Worm (Caenorhabditis elegans) whole organism, mixed stage, embryonic: ENCODE data around the gene F32H5.1.

Experiments used
- M03D4.4 ChIP-seq: sonication (generic microtip); optimal IDR thresholded peaks from 2 replicates; lab custom pipeline; 2017; ENCODE audit warnings: mild to moderate bottlenecking, missing genetic modification characterization, missing compliant biosample characterization
- bed-3 ChIP-seq: fragments of 200-800 bp; sonication (Bioruptor generic); optimal IDR thresholded peaks from 3 replicates; lab custom pipeline; 2018; ENCODE audit warnings: mild to moderate bottlenecking, missing genetic modification characterization, moderate library complexity, missing compliant biosample characterization
- blmp-1 ChIP-seq: fragments of 150-350 bp; optimal IDR thresholded peaks from 2 replicates; lab custom pipeline; 2014; ENCODE audit warnings: missing biosample characterization, missing genetic modification characterization
- ceh-39 ChIP-seq: fragments of 150-350 bp; optimal IDR thresholded peaks from 2 replicates; lab custom pipeline; 2014; ENCODE audit warnings: missing biosample characterization, missing genetic modification characterization
- ceh-43 ChIP-seq: fragments of 200-800 bp; sonication (Bioruptor generic); optimal IDR thresholded peaks from 2 replicates; lab custom pipeline; 2018; ENCODE audit warnings: mild to moderate bottlenecking, missing genetic modification characterization, moderate library complexity, missing compliant biosample characterization
- ceh-83 ChIP-seq: fragments of 200-800 bp; sonication (Bioruptor generic); optimal IDR thresholded peaks from 2 replicates; lab custom pipeline; 2018; ENCODE audit warnings: mild to moderate bottlenecking, missing genetic modification characterization, missing compliant biosample characterization
- ces-1 ChIP-seq: fragments of 150-350 bp; optimal IDR thresholded peaks from 2 replicates; lab custom pipeline; 2014; ENCODE audit warnings: missing biosample characterization, missing genetic modification reagents, missing genetic modification characterization
- cnd-1 ChIP-seq: fragments of 200-800 bp; sonication (Bioruptor generic); optimal IDR thresholded peaks from 2 replicates; lab custom pipeline; 2018; ENCODE audit warnings: mild to moderate bottlenecking, missing genetic modification characterization, missing compliant biosample characterization
- drap-1 ChIP-seq: fragments of 200-800 bp; sonication (Bioruptor generic); optimal IDR thresholded peaks from 3 replicates; lab custom pipeline; 2018; ENCODE audit warnings: mild to moderate bottlenecking, missing genetic modification characterization, missing compliant biosample characterization
- elt-1 ChIP-seq: sonication (generic microtip); optimal IDR thresholded peaks from 2 replicates; lab custom pipeline; 2017; ENCODE audit warnings: missing genetic modification characterization, mild to moderate bottlenecking, missing compliant biosample characterization, antibody characterized with exemption, moderate library complexity, borderline replicate concordance; ENCODE audit not compliant: insufficient read depth
- elt-3 ChIP-seq: fragments of 150-350 bp; optimal IDR thresholded peaks from 2 replicates; lab custom pipeline; 2014; ENCODE audit warnings: missing biosample characterization, missing genetic modification characterization
- flh-1 ChIP-seq: fragments of 200-800 bp; sonication (Bioruptor generic); optimal IDR thresholded peaks from 2 replicates; lab custom pipeline; 2018; ENCODE audit warnings: mild to moderate bottlenecking, missing genetic modification characterization, moderate library complexity, missing compliant biosample characterization
- ham-2 ChIP-seq: fragments of 200-800 bp; sonication (Bioruptor generic); optimal IDR thresholded peaks from 2 replicates; lab custom pipeline; 2018; ENCODE audit warnings: mild to moderate bottlenecking, missing genetic modification characterization, missing compliant biosample characterization
- hlh-1 ChIP-seq: fragments of 150-350 bp; optimal IDR thresholded peaks from 2 replicates; lab custom pipeline; 2014; ENCODE audit warnings: missing biosample characterization, missing genetic modification reagents, missing genetic modification characterization
- lin-13 ChIP-seq: fragments of 150-350 bp; optimal IDR thresholded peaks from 2 replicates; lab custom pipeline; 2014; ENCODE audit warnings: missing biosample characterization, missing genetic modification characterization
- lin-32 ChIP-seq: fragments of 200-800 bp; sonication (Bioruptor generic); optimal IDR thresholded peaks from 2 replicates; lab custom pipeline; 2018; ENCODE audit warnings: mild to moderate bottlenecking, missing genetic modification characterization, missing compliant biosample characterization
- lsy-2 ChIP-seq: fragments of 150-350 bp; optimal IDR thresholded peaks from 2 replicates; lab custom pipeline; 2014; ENCODE audit warnings: missing biosample characterization, missing genetic modification characterization
- mab-5 ChIP-seq: fragments of 150-350 bp; optimal IDR thresholded peaks from 2 replicates; lab custom pipeline; 2014; ENCODE audit warnings: missing biosample characterization, missing genetic modification characterization
- mep-1 ChIP-seq: fragments of 150-350 bp; optimal IDR thresholded peaks from 2 replicates; lab custom pipeline; 2017; ENCODE audit warnings: missing biosample characterization, missing genetic modification reagents, missing genetic modification characterization, inconsistent platforms
- mls-2 ChIP-seq: sonication (generic microtip); optimal IDR thresholded peaks from 2 replicates; lab custom pipeline; 2016; ENCODE audit warnings: mild to moderate bottlenecking, missing genetic modification characterization, moderate library complexity, missing compliant biosample characterization
- nhr-12 ChIP-seq: fragments of 150-350 bp; optimal IDR thresholded peaks from 2 replicates; lab custom pipeline; 2014; ENCODE audit warnings: missing biosample characterization, missing genetic modification characterization
- nhr-2 ChIP-seq: fragments of 150-350 bp; optimal IDR thresholded peaks from 2 replicates; lab custom pipeline; 2014; ENCODE audit warnings: missing biosample characterization, missing genetic modification characterization
- nhr-237 ChIP-seq: fragments of 150-350 bp; optimal IDR thresholded peaks from 2 replicates; lab custom pipeline; 2014; ENCODE audit warnings: missing biosample characterization, missing genetic modification characterization
- nhr-28 ChIP-seq: fragments of 150-350 bp; optimal IDR thresholded peaks from 2 replicates; lab custom pipeline; 2014; ENCODE audit warnings: missing biosample characterization, missing genetic modification characterization
- nhr-76 ChIP-seq: sonication (generic microtip); optimal IDR thresholded peaks from 2 replicates; lab custom pipeline; 2017; ENCODE audit warnings: missing biosample characterization, missing genetic modification characterization
- pha-4 ChIP-seq: fragments of 150-350 bp; optimal IDR thresholded peaks from 2 replicates; lab custom pipeline; 2018; ENCODE audit warnings: missing biosample characterization, missing genetic modification reagents, missing genetic modification characterization
- sem-2 ChIP-seq: fragments of 200-800 bp; sonication (Bioruptor generic); optimal IDR thresholded peaks from 2 replicates; lab custom pipeline; 2018; ENCODE audit warnings: mild to moderate bottlenecking, missing genetic modification characterization, missing compliant biosample characterization
- snpc-4 ChIP-seq: fragments of 150-350 bp; optimal IDR thresholded peaks from 2 replicates; lab custom pipeline; 2014; ENCODE audit warnings: missing biosample characterization, missing genetic modification characterization
- sptf-1 ChIP-seq: sonication (generic microtip); optimal IDR thresholded peaks from 2 replicates; lab custom pipeline; 2017; ENCODE audit warnings: mild to moderate bottlenecking, missing genetic modification characterization, moderate library complexity, missing compliant biosample characterization
- tbx-8 ChIP-seq: fragments of 200-800 bp; sonication (Bioruptor generic); optimal IDR thresholded peaks from 2 replicates; lab custom pipeline; 2018; ENCODE audit warnings: mild to moderate bottlenecking, missing genetic modification characterization, moderate library complexity, missing compliant biosample characterization
- unc-120 ChIP-seq: sonication (generic microtip); optimal IDR thresholded peaks from 2 replicates; lab custom pipeline; 2017; ENCODE audit warnings: missing genetic modification characterization, missing compliant biosample characterization; ENCODE audit not compliant: poor library complexity, severe bottlenecking
- unc-39 ChIP-seq: fragments of 150-350 bp; optimal IDR thresholded peaks from 2 replicates; lab custom pipeline; 2014; ENCODE audit warnings: missing biosample characterization, missing genetic modification characterization
- unc-62 ChIP-seq: fragments of 150-350 bp; optimal IDR thresholded peaks from 2 replicates; lab custom pipeline; 2014; ENCODE audit warnings: missing biosample characterization, missing genetic modification reagents, missing genetic modification characterization
- zip-8 ChIP-seq: fragments of 150-350 bp; optimal IDR thresholded peaks from 2 replicates; lab custom pipeline; 2014; ENCODE audit warnings: missing biosample characterization, missing genetic modification characterization
- ztf-11 ChIP-seq: fragments of 150-350 bp; optimal IDR thresholded peaks from 2 replicates; lab custom pipeline; 2014; ENCODE audit warnings: missing biosample characterization, missing genetic modification characterization

The F32H5.1 gene

ce11 chrV:13396426-13396825 lies 38.6 kb upstream of the F32H5.1 start (continued):
- TF ChIP-seq M03D4.4 (tag; lab: Kevin White, UChicago), result peak; percentile 66
- TF ChIP-seq ceh-43 (GFP tag; lab: Kevin White, UChicago), result no peak
- TF ChIP-seq zip-8 (tag; lab: Kevin White, UChicago), result no peak
- peak; percentile 55 for TF ChIP-seq hlh-1 (tag; lab: Kevin White, UChicago)
- peak; percentile 27 for TF ChIP-seq ham-2
- TF ChIP-seq, all 35 proteins: peak for 13

- TF ChIP-seq mep-1 (tag; lab: Kevin White, UChicago) (no peak), lin-32 (no peak), lin-13 (no peak), sptf-1 (tag; lab: Kevin White, UChicago) (peak; percentile 2), flh-1 (GFP tag; lab: Kevin White, UChicago) (no peak), ztf-11 (tag; lab: Kevin White, UChicago) (no peak), mls-2 (tag; lab: Kevin White, UChicago) (no peak), elt-3 (tag; lab: Kevin White, UChicago) (no peak), tbx-8 (GFP tag; lab: Kevin White, UChicago) (no peak), nhr-2 (tag; lab: Kevin White, UChicago) (no peak), bed-3 (GFP tag; lab: Kevin White, UChicago) (no peak), ces-1 (GFP tag; lab: Kevin White, UChicago) (peak; percentile 12), elt-1 (tag; lab: Kevin White, UChicago) (no peak), nhr-28 (tag; lab: Kevin White, UChicago) (no peak), unc-62 (peak; percentile 64)
Measured at ce11 chrV:13394968-13395367, 37.1 kb upstream of the F32H5.1 start.

DNA sequence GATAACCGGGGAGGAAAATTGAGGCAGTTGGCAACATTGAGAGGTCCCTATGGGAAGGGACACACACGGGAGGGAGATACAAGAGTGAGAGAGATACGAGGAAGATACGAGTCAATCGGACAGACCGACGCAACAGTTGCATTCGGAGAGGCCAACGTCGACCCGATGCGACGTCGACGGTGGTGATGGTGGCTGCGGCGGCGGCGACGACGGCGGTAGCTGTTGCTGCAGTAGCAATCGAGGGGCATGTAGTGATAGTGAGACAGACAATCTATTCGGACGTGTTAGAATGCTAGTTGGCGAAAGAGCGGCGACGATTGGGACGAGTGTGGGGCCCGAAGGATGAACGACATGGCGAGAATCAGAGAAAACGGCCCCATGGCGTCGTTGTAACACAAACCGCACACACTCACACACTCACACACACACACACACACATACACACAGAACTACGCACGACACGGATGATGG lies 35.5 kb upstream of the F32H5.1 start:
- TF ChIP-seq ceh-83 (GFP tag; lab: Kevin White, UChicago) (no peak), M03D4.4 (tag; lab: Kevin White, UChicago) (peak; percentile 52), ceh-43 (GFP tag; lab: Kevin White, UChicago) (no peak), drap-1 (GFP tag; lab: Kevin White, UChicago) (peak; percentile 19), nhr-2 (tag; lab: Kevin White, UChicago) (no peak), mep-1 (tag; lab: Kevin White, UChicago) (no peak), lin-32 (no peak), bed-3 (GFP tag; lab: Kevin White, UChicago) (no peak), unc-120 (tag; lab: Kevin White, UChicago) (peak; percentile 91), nhr-28 (tag; lab: Kevin White, UChicago) (no peak), ceh-39 (tag; lab: Kevin White, UChicago) (no peak), ces-1 (GFP tag; lab: Kevin White, UChicago) (peak; percentile 12), unc-62 (peak; percentile 17), lin-13 (no peak), sptf-1 (tag; lab: Kevin White, UChicago) (peak; percentile 46), sem-2 (GFP tag; lab: Kevin White, UChicago) (no peak), elt-1 (tag; lab: Kevin White, UChicago) (peak; percentile 32), ham-2 (peak; percentile 61), blmp-1 (tag; lab: Kevin White, UChicago) (no peak), snpc-4 (tag; lab: Kevin White, UChicago) (no peak), zip-8 (tag; lab: Kevin White, UChicago) (peak; percentile 8), elt-3 (tag; lab: Kevin White, UChicago) (no peak), mab-5 (tag; lab: Kevin White, UChicago) (no peak), pha-4 (tag; lab: Kevin White, UChicago) (no peak), lsy-2 (no peak), hlh-1 (tag; lab: Kevin White, UChicago) (peak; percentile 86), cnd-1 (tag; lab: Kevin White, UChicago) (peak; percentile 42), nhr-237 (no peak), ztf-11 (tag; lab: Kevin White, UChicago) (no peak), unc-39 (tag; lab: Kevin White, UChicago) (no peak), mls-2 (tag; lab: Kevin White, UChicago) (no peak), nhr-76 (no peak), nhr-12 (tag; lab: Kevin White, UChicago) (no peak), flh-1 (GFP tag; lab: Kevin White, UChicago) (peak; percentile 39), tbx-8 (GFP tag; lab: Kevin White, UChicago) (no peak)
